Worm (Caenorhabditis elegans): Measurements from ENCODE around the gene tig-2.

ce11 chrV:4724453-4724852 is 5.5 kb downstream of the tig-2 start, which contains the start of gene F39G3.4:
- TF ChIP-seq him-1 (tag; optimal IDR thresholded peaks at IDR 0.05) (no peak), dao-5 (tag; optimal IDR thresholded peaks at IDR 0.05) (no peak)
